Worm (Caenorhabditis elegans) whole organism, L4 larva: Measurements from ENCODE around the gene C35C5.9.

ENCODE experiments used
- aly-2 ChIP-seq: sonication (generic microtip); optimal IDR thresholded peaks from 2 replicates; lab custom pipeline; 2018; ENCODE audit warnings: missing biosample characterization, missing genetic modification characterization
- ama-1 ChIP-seq: fragments of 150-350 bp; optimal IDR thresholded peaks from 2 replicates; lab custom pipeline; 2014; ENCODE audit warnings: inconsistent platforms, mixed read lengths
- ceh-32 ChIP-seq: sonication (generic microtip); optimal IDR thresholded peaks from 2 replicates; lab custom pipeline; 2016; ENCODE audit warnings: mild to moderate bottlenecking, missing genetic modification characterization, missing compliant biosample characterization; ENCODE audit not compliant: poor library complexity
- daf-19 ChIP-seq: fragments of 200-800 bp; sonication (Bioruptor generic); conservative IDR thresholded peaks from 2 replicates; pipeline ENCODE4 v1.3.6; 2022; ENCODE audit warnings: missing genetic modification characterization, missing compliant biosample characterization
- dpl-1 ChIP-seq: fragments of 150-350 bp; optimal IDR thresholded peaks from 2 replicates; lab custom pipeline; 2014; ENCODE audit warnings: missing biosample characterization, missing genetic modification reagents, missing genetic modification characterization
- dve-1 ChIP-seq: sonication (generic microtip); optimal IDR thresholded peaks from 2 replicates; lab custom pipeline; 2017; ENCODE audit warnings: antibody characterized with exemption, mild to moderate bottlenecking, missing genetic modification characterization, missing compliant biosample characterization; ENCODE audit not compliant: insufficient read depth
- nhr-11 ChIP-seq: fragments of 150-350 bp; optimal IDR thresholded peaks from 2 replicates; lab custom pipeline; 2014; ENCODE audit warnings: missing biosample characterization, missing genetic modification characterization
- nhr-77 ChIP-seq: fragments of 150-350 bp; optimal IDR thresholded peaks from 2 replicates; lab custom pipeline; 2014; ENCODE audit warnings: missing biosample characterization, missing genetic modification characterization
- tag-97 ChIP-seq: fragments of 200-800 bp; sonication (Bioruptor generic); IDR thresholded peaks from 2 replicates; pipeline ENCODE4 v1.3.6; 2022; ENCODE audit warnings: missing genetic modification characterization, missing compliant biosample characterization
- ztf-11 ChIP-seq: fragments of 150-350 bp; optimal IDR thresholded peaks from 2 replicates; lab custom pipeline; 2014; ENCODE audit warnings: missing biosample characterization, missing genetic modification characterization

- TF ChIP-seq dve-1 (tag; lab: Kevin White, UChicago) (peak; percentile 40), nhr-11 (tag; lab: Kevin White, UChicago) (no peak), ztf-11 (tag; lab: Kevin White, UChicago) (no peak), nhr-77 (tag; lab: Kevin White, UChicago) (no peak), daf-19 (no peak), dpl-1 (GFP tag; lab: Kevin White, UChicago) (no peak), tag-97 (GFP tag; lab: Robert Waterston, UW) (no peak), aly-2 (tag; lab: Kevin White, UChicago) (no peak), ceh-32 (tag; lab: Kevin White, UChicago) (no peak), ama-1 (lab: Kevin White, UChicago) (no peak)
These were observed 36.6 kb upstream of the C35C5.9 start, which contains the start of gene T25C12.3 for ce11 chrX:11499738-11500137.
